Fruit fly (Drosophila melanogaster): ENCODE data around the gene Srp54k.

Srp54k gene

dm6 chr3L:5145814-5146244, 6.6 kb upstream of the Srp54k start, which contains the start of the genes Fitm and AlaRS-m (continued):
- TF ChIP-seq Opbp (GFP tag; IDR thresholded peaks at IDR 0.05; ENCODE audit: partially characterized antibody) (0 out of 3 replicates have a peak, but pooled peaks have one; percentile 8), CG7928 (GFP tag; optimal IDR thresholded peaks at IDR 0.05) (no peak), insv (GFP tag; optimal IDR thresholded peaks at IDR 0.05) (peak; percentile 92 to 98), tna (GFP tag; IDR thresholded peaks at IDR 0.05; ENCODE audit: partially characterized antibody) (no peak), Sin3A (optimal IDR thresholded peaks at IDR 0.05) (peak; percentile 46), hkb (optimal IDR thresholded peaks at IDR 0.05) (peak; percentile 4), hkb (GFP tag; IDR thresholded peaks at IDR 0.05) (no peak), CG11723 (GFP tag; optimal IDR thresholded peaks at IDR 0.05) (no peak), phol (tag; optimal IDR thresholded peaks at IDR 0.05) (no peak), CG16779 (GFP tag; IDR thresholded peaks at IDR 0.05) (no peak), scrt (GFP tag; optimal IDR thresholded peaks at IDR 0.05) (peak; percentile 88), Hr78 (GFP tag; optimal IDR thresholded peaks at IDR 0.05) (peak in 1 of 2 experiments; percentile 99), YL-1 (GFP tag; optimal IDR thresholded peaks at IDR 0.05) (peak; percentile 67), CG10654 (GFP tag; optimal IDR thresholded peaks at IDR 0.05) (no peak), Dek (tag; optimal IDR thresholded peaks at IDR 0.05) (no peak), CG13123 (GFP tag; optimal IDR thresholded peaks at IDR 0.05) (no peak), CG12659 (GFP tag; optimal IDR thresholded peaks at IDR 0.05) (peak; percentile 8), Sry-β (GFP tag; optimal IDR thresholded peaks at IDR 0.05) (peak; percentile 42), HHEX (GFP tag; optimal IDR thresholded peaks at IDR 0.05) (no peak), CG10565 (GFP tag; optimal IDR thresholded peaks at IDR 0.05) (no peak), gem (tag; optimal IDR thresholded peaks at IDR 0.05) (no peak), stc (GFP tag; IDR thresholded peaks at IDR 0.05) (no peak), Hr51 (GFP tag; optimal IDR thresholded peaks at IDR 0.05) (no peak), E2f2 (GFP tag; IDR thresholded peaks at IDR 0.05) (peak; percentile 60), ERR (GFP tag; optimal IDR thresholded peaks at IDR 0.05) (no peak), CG6791 (GFP tag; IDR thresholded peaks at IDR 0.05; ENCODE audit: partially characterized antibody) (no peak), Fer1 (GFP tag; optimal IDR thresholded peaks at IDR 0.05) (peak; percentile 7), CG34224 (GFP tag; IDR thresholded peaks at IDR 0.05; ENCODE audit: partially characterized antibody) (peak; percentile 51; the same call in 2 of the 3 replicates), sens (GFP tag) (peak; percentile 88), CG15696 (tag; optimal IDR thresholded peaks at IDR 0.05) (no peak), CG31441 (GFP tag; IDR thresholded peaks at IDR 0.05) (no peak), CG2129 (GFP tag; IDR thresholded peaks at IDR 0.05; ENCODE audit: partially characterized antibody) (no peak), Dref (GFP tag; IDR thresholded peaks at IDR 0.05) (0 out of 2 replicates have a peak, but pooled peaks have one; percentile 28), nom (GFP tag; optimal IDR thresholded peaks at IDR 0.05) (peak; percentile 17), tll (GFP tag; optimal IDR thresholded peaks at IDR 0.05) (no peak), pzg (GFP tag; optimal IDR thresholded peaks at IDR 0.05) (peak; percentile 63), D (optimal IDR thresholded peaks at IDR 0.05) (no peak), D (GFP tag; optimal IDR thresholded peaks at IDR 0.05) (no peak), bigmax (GFP tag; optimal IDR thresholded peaks at IDR 0.05) (no peak), Pdp1 (GFP tag; optimal IDR thresholded peaks at IDR 0.05) (peak in 1 of 2 experiments; percentile 2), Sry-δ (GFP tag; optimal IDR thresholded peaks at IDR 0.05) (no peak), CG4617 (GFP tag; optimal IDR thresholded peaks at IDR 0.05; ENCODE audit: borderline replicate concordance) (peak; percentile 42), crol (GFP tag; IDR thresholded peaks at IDR 0.05) (no peak), CG13287 (GFP tag; IDR thresholded peaks at IDR 0.05; ENCODE audit: partially characterized antibody) (peak; percentile 51; the same call in 1 of the 2 replicates), jigr1 (GFP tag; IDR thresholded peaks at IDR 0.05) (no peak), CG30403 (GFP tag; optimal IDR thresholded peaks at IDR 0.05) (no peak), gcm (GFP tag; optimal IDR thresholded peaks at IDR 0.05) (no peak), C15 (GFP tag; IDR thresholded peaks at IDR 0.05) (no peak), NFAT (GFP tag; IDR thresholded peaks at IDR 0.05) (peak; percentile 45; the same call in 1 of the 2 replicates), CG8388 (GFP tag; optimal IDR thresholded peaks at IDR 0.05) (no peak)

Data from whole organism, embryonic.